Worm (Caenorhabditis elegans) whole organism, L1 larva: Measurements from ENCODE around the gene mec-17.

ENCODE experiments used
- Y116A8C.19 ChIP-seq: sonication (generic microtip); optimal IDR thresholded peaks from 2 replicates; lab custom pipeline; 2016; ENCODE audit warnings: missing compliant biosample characterization, missing genetic modification characterization, borderline replicate concordance
- alr-1 ChIP-seq: fragments of 200-800 bp; sonication (Bioruptor generic); optimal IDR thresholded peaks from 2 replicates; lab custom pipeline; 2018; ENCODE audit warnings: borderline replicate concordance, mild to moderate bottlenecking, missing genetic modification characterization, missing compliant biosample characterization
- ama-1 ChIP-seq: fragments of 150-350 bp; optimal IDR thresholded peaks from 2 replicates; lab custom pipeline; 2014
- blmp-1 ChIP-seq: fragments of 150-350 bp; optimal IDR thresholded peaks from 2 replicates; lab custom pipeline; 2014; ENCODE audit warnings: missing biosample characterization, missing genetic modification characterization
- ceh-8 ChIP-seq: fragments of 200-800 bp; sonication (Bioruptor generic); optimal IDR thresholded peaks from 2 replicates; lab custom pipeline; 2018; ENCODE audit warnings: mild to moderate bottlenecking, missing genetic modification characterization, moderate library complexity, missing compliant biosample characterization
- ceh-82 ChIP-seq, 3 experiments: fragments of 150-350 bp in 1 of 3; sonication (generic microtip) in 2 of 3; optimal IDR thresholded peaks; 2 replicates each; lab custom pipeline; 2014 to 2017; ENCODE audit warnings: missing biosample characterization in 3 of 3, missing genetic modification characterization in 3 of 3
- dpl-1 ChIP-seq, 3 experiments: fragments of 150-350 bp in 2 of 3; sonication (generic microtip) in 1 of 3; optimal IDR thresholded peaks; 2 replicates each; lab custom pipeline; 2014 to 2017; ENCODE audit warnings: missing biosample characterization in 3 of 3, missing genetic modification characterization in 3 of 3, missing genetic modification reagents in 3 of 3
- dsc-1 ChIP-seq: sonication (generic microtip); optimal IDR thresholded peaks from 2 replicates; lab custom pipeline; 2016; ENCODE audit warnings: mild to moderate bottlenecking, missing genetic modification characterization, missing compliant biosample characterization
- efl-1 ChIP-seq, 4 experiments: fragments of 150-350 bp; optimal IDR thresholded peaks in 3 of 4; peaks in 1 of 4; 1 replicate in 1 of 4; 2 replicates in 3 of 4; lab custom pipeline; 2014; ENCODE audit warnings: missing biosample characterization in 2 of 4, missing genetic modification characterization in 2 of 4, missing genetic modification reagents in 2 of 4
- elt-3 ChIP-seq, 6 experiments: fragments of 150-350 bp in 1 of 6; sonication (generic microtip); optimal IDR thresholded peaks; 2 replicates each; lab custom pipeline; 2017 to 2018; ENCODE audit warnings: missing biosample characterization in 6 of 6, missing genetic modification characterization in 6 of 6, inconsistent platforms in 1 of 6
- hlh-17 ChIP-seq: fragments of 200-800 bp; sonication (Bioruptor generic); optimal IDR thresholded peaks from 2 replicates; lab custom pipeline; 2018; ENCODE audit warnings: missing genetic modification characterization, mild to moderate bottlenecking, missing compliant biosample characterization, moderate library complexity, borderline replicate concordance
- hpl-2 ChIP-seq: fragments of 150-350 bp; optimal IDR thresholded peaks from 2 replicates; lab custom pipeline; 2014; ENCODE audit warnings: missing biosample characterization, missing genetic modification reagents, missing genetic modification characterization
- isw-1 ChIP-seq: fragments of 200-800 bp; sonication (Bioruptor generic); IDR thresholded peaks from 2 replicates; pipeline ENCODE4 v1.3.6; 2022; ENCODE audit warnings: missing genetic modification characterization, missing compliant biosample characterization
- jun-1 ChIP-seq: fragments of 150-350 bp; optimal IDR thresholded peaks from 2 replicates; lab custom pipeline; 2014; ENCODE audit warnings: missing biosample characterization, missing genetic modification reagents, missing genetic modification characterization
- lin-14 ChIP-seq: fragments of 200-800 bp; sonication (Bioruptor generic); optimal IDR thresholded peaks from 2 replicates; lab custom pipeline; 2018; ENCODE audit warnings: mild to moderate bottlenecking, missing genetic modification characterization, moderate library complexity, missing compliant biosample characterization
- lin-35 ChIP-seq, 2 experiments: fragments of 150-350 bp; optimal IDR thresholded peaks; 2 replicates each; lab custom pipeline; 2014; ENCODE audit warnings: missing biosample characterization in 2 of 2, missing genetic modification characterization in 2 of 2, missing genetic modification reagents in 2 of 2
- lir-3 ChIP-seq: sonication (generic microtip); optimal IDR thresholded peaks from 2 replicates; lab custom pipeline; 2016; ENCODE audit warnings: mild to moderate bottlenecking, missing genetic modification characterization, moderate library complexity, missing compliant biosample characterization; ENCODE audit not compliant: poor library complexity
- lsy-2 ChIP-seq, 2 experiments: fragments of 150-350 bp; optimal IDR thresholded peaks; 2 replicates each; lab custom pipeline; 2014; ENCODE audit warnings: missing biosample characterization in 2 of 2, missing genetic modification characterization in 2 of 2
- mep-1 ChIP-seq: fragments of 150-350 bp; optimal IDR thresholded peaks from 2 replicates; lab custom pipeline; 2014; ENCODE audit warnings: missing biosample characterization, missing genetic modification characterization
- nhr-19 ChIP-seq: fragments of 200-800 bp; sonication (Bioruptor generic); conservative IDR thresholded peaks from 2 replicates; pipeline ENCODE4 v1.3.6; 2022; ENCODE audit warnings: missing genetic modification characterization, missing compliant biosample characterization
- nhr-20 ChIP-seq: sonication (generic microtip); optimal IDR thresholded peaks from 2 replicates; lab custom pipeline; 2016; ENCODE audit warnings: mild to moderate bottlenecking, missing genetic modification characterization, missing compliant biosample characterization
- nhr-28 ChIP-seq: fragments of 150-350 bp; optimal IDR thresholded peaks from 2 replicates; lab custom pipeline; 2014; ENCODE audit warnings: missing biosample characterization, missing genetic modification characterization
- nhr-47 ChIP-seq: sonication (generic microtip); optimal IDR thresholded peaks from 2 replicates; lab custom pipeline; 2016; ENCODE audit warnings: mild to moderate bottlenecking, missing genetic modification characterization, moderate library complexity, missing compliant biosample characterization
- nhr-71 ChIP-seq: sonication (generic microtip); optimal IDR thresholded peaks from 2 replicates; lab custom pipeline; 2016; ENCODE audit warnings: mild to moderate bottlenecking, missing genetic modification characterization, moderate library complexity, missing compliant biosample characterization
- nhr-85 ChIP-seq: sonication (generic microtip); peaks from one replicate; lab custom pipeline; 2016; ENCODE audit warnings: missing genetic modification characterization, inconsistent platforms, missing compliant biosample characterization
- pax-3 ChIP-seq: fragments of 200-800 bp; sonication (Bioruptor generic); optimal IDR thresholded peaks from 2 replicates; lab custom pipeline; 2018; ENCODE audit warnings: mild to moderate bottlenecking, missing genetic modification characterization, moderate library complexity, missing compliant biosample characterization
- pqm-1 ChIP-seq: sonication (generic microtip); optimal IDR thresholded peaks from 3 replicates; lab custom pipeline; 2017; ENCODE audit warnings: missing biosample characterization, missing genetic modification characterization
- rnt-1 ChIP-seq: sonication (generic microtip); optimal IDR thresholded peaks from 2 replicates; lab custom pipeline; 2016; ENCODE audit warnings: mild to moderate bottlenecking, missing genetic modification characterization, moderate library complexity, missing compliant biosample characterization
- skn-1 ChIP-seq: fragments of 150-350 bp; optimal IDR thresholded peaks from 2 replicates; lab custom pipeline; 2014; ENCODE audit warnings: missing biosample characterization, missing genetic modification characterization
- snu-23 ChIP-seq: sonication (generic microtip); optimal IDR thresholded peaks from 2 replicates; lab custom pipeline; 2016; ENCODE audit warnings: missing genetic modification characterization, missing compliant biosample characterization
- sptf-1 ChIP-seq: fragments of 150-350 bp; optimal IDR thresholded peaks from 2 replicates; lab custom pipeline; 2014; ENCODE audit warnings: missing biosample characterization, missing genetic modification characterization
- sup-37 ChIP-seq: fragments of 200-800 bp; sonication (Bioruptor generic); optimal IDR thresholded peaks from 2 replicates; lab custom pipeline; 2018; ENCODE audit warnings: mild to moderate bottlenecking, missing genetic modification characterization, missing compliant biosample characterization
- tbx-2 ChIP-seq: sonication (generic microtip); optimal IDR thresholded peaks from 2 replicates; lab custom pipeline; 2016; ENCODE audit warnings: missing genetic modification characterization, missing compliant biosample characterization
- tlp-1 ChIP-seq: fragments of 150-350 bp; optimal IDR thresholded peaks from 2 replicates; lab custom pipeline; 2014; ENCODE audit warnings: missing biosample characterization, missing genetic modification characterization
- unc-98 ChIP-seq: fragments of 200-800 bp; sonication (Bioruptor generic); IDR thresholded peaks from 2 replicates; pipeline ENCODE4 v1.3.6; 2022; ENCODE audit warnings: missing genetic modification characterization, missing compliant biosample characterization
- xbp-1 ChIP-seq: sonication (generic microtip); optimal IDR thresholded peaks from 2 replicates; lab custom pipeline; 2016; ENCODE audit warnings: missing genetic modification characterization, missing compliant biosample characterization
- zip-4 ChIP-seq: fragments of 200-800 bp; sonication (Bioruptor generic); optimal IDR thresholded peaks from 2 replicates; lab custom pipeline; 2018; ENCODE audit warnings: mild to moderate bottlenecking, missing genetic modification characterization, moderate library complexity, missing compliant biosample characterization
- ztf-11 ChIP-seq, 2 experiments: sonication (generic microtip); optimal IDR thresholded peaks; 2 replicates each; lab custom pipeline; 2016 to 2017; ENCODE audit warnings: missing genetic modification characterization in 2 of 2, missing biosample characterization in 1 of 2, missing compliant biosample characterization in 1 of 2
- ztf-4 ChIP-seq: fragments of 150-350 bp; optimal IDR thresholded peaks from 2 replicates; lab custom pipeline; 2014; ENCODE audit warnings: missing biosample characterization, missing genetic modification characterization

Gene mec-17

DNA sequence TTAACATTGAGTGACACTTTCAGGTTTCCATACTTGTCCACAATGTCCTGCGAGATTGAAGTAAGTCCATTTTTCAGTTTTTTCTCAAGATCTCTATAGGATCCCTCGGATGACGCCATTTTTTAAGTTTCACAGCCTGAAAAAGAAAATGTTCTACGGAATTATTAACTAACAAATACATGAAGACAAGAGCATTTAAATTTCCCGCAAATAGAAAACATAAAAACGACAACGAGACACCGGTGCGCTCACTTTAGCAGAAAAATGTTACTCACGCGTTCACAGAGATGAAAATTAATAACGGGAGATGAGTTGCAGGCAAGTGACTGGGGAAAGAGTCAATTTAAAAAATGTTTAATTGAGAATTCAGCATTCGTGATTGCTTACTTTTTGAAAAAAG is 40.5 kb downstream of the mec-17 start, which contains the start of gene czw-1:
Gene czw-1 (minus strand): TSS at position 369 of the 400 bp plus-strand sequence.
- TF ChIP-seq skn-1 (tag; lab: Kevin White, UChicago) (no peak), xbp-1 (no peak), pax-3 (no peak), sup-37 (GFP tag; lab: Kevin White, UChicago) (no peak), hpl-2 (GFP tag; lab: Kevin White, UChicago) (no peak), ama-1 (lab: Kevin White, UChicago) (no peak), dpl-1 (GFP tag; optimal IDR thresholded peaks at IDR 0.05; lab: Kevin White, UChicago) (peak in 2 of 3 experiments; percentile 36 to 49), dsc-1 (tag; lab: Kevin White, UChicago) (no peak), isw-1 (GFP tag; lab: Robert Waterston, UW) (no peak), unc-98 (GFP tag; lab: Robert Waterston, UW) (no peak), zip-4 (GFP tag; lab: Kevin White, UChicago) (no peak), efl-1 (optimal IDR thresholded peaks at IDR 0.05; lab: Kevin White, UChicago) (no peak), efl-1 (GFP tag; optimal IDR thresholded peaks at IDR 0.05 in 1 of 2; lab: Kevin White, UChicago) (peak; percentile 52 to 97), pqm-1 (tag; lab: Kevin White, UChicago) (no peak), tlp-1 (tag; lab: Kevin White, UChicago) (no peak), alr-1 (tag; lab: Kevin White, UChicago) (no peak), lir-3 (no peak), lin-35 (GFP tag; optimal IDR thresholded peaks at IDR 0.05; lab: Kevin White, UChicago) (peak in 1 of 2 experiments; percentile 61), hlh-17 (GFP tag; lab: Kevin White, UChicago) (no peak), nhr-19 (no peak), lin-14 (GFP tag; lab: Kevin White, UChicago) (no peak), tbx-2 (no peak), Y116A8C.19 (tag; lab: Kevin White, UChicago) (no peak), ceh-82 (tag; optimal IDR thresholded peaks at IDR 0.05; lab: Kevin White, UChicago) (no peak), ceh-8 (no peak)

DNA sequence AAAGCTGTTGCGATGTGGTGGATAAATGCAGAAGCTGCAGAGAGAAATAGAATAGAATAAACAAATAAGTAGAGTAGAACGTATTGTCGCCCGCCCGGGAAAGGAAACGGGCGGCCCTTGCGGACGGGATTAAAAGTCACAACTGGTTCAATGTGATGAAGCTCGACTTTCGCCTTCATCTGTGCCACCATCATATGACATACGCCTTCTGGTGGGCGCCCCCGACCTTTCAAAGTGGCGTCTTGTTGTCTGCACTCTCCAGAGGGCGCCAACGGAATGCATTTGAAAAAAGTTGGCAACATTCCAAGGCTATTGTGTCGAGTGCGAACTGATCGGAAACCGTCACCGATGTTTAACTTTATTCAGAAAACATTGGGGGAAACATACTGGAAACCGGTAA is 43.7 kb downstream of the mec-17 start:
- TF ChIP-seq ceh-8 (no peak), sptf-1 (tag; lab: Kevin White, UChicago) (no peak), nhr-47 (tag; lab: Kevin White, UChicago) (no peak), elt-3 (tag; optimal IDR thresholded peaks at IDR 0.05; lab: Kevin White, UChicago) (no peak), pax-3 (no peak), ztf-11 (tag; optimal IDR thresholded peaks at IDR 0.05; lab: Kevin White, UChicago) (no peak), nhr-28 (tag; lab: Kevin White, UChicago) (no peak), lin-35 (GFP tag; optimal IDR thresholded peaks at IDR 0.05; lab: Kevin White, UChicago) (peak in 1 of 2 experiments; percentile 40), jun-1 (tag; lab: Kevin White, UChicago) (no peak), blmp-1 (tag; lab: Kevin White, UChicago) (peak; percentile 75), ceh-82 (tag; optimal IDR thresholded peaks at IDR 0.05; lab: Kevin White, UChicago) (no peak), ztf-4 (tag; lab: Kevin White, UChicago) (no peak), nhr-71 (tag; lab: Kevin White, UChicago) (peak; percentile 13), ama-1 (lab: Kevin White, UChicago) (no peak), mep-1 (tag; lab: Kevin White, UChicago) (no peak), rnt-1 (tag; lab: Kevin White, UChicago) (no peak), lin-14 (GFP tag; lab: Kevin White, UChicago) (peak; percentile 66), unc-98 (GFP tag; lab: Robert Waterston, UW) (no peak), lsy-2 (tag; optimal IDR thresholded peaks at IDR 0.05; lab: Kevin White, UChicago) (peak in 1 of 2 experiments; percentile 27), nhr-85 (tag; lab: Kevin White, UChicago) (peak; percentile 9), hpl-2 (GFP tag; lab: Kevin White, UChicago) (no peak), nhr-20 (tag; lab: Kevin White, UChicago) (peak; percentile 16), dpl-1 (GFP tag; optimal IDR thresholded peaks at IDR 0.05; lab: Kevin White, UChicago) (peak; percentile 10 to 51 (median 23)), snu-23 (GFP tag; lab: Kevin White, UChicago) (peak; percentile 29), efl-1 (optimal IDR thresholded peaks at IDR 0.05; lab: Kevin White, UChicago) (peak in 1 of 2 experiments; percentile 22), efl-1 (GFP tag; optimal IDR thresholded peaks at IDR 0.05 in 1 of 2; lab: Kevin White, UChicago) (peak; percentile 33 to 39)
- TF ChIP-seq, all 84 proteins: peak for 10
